Worm (Caenorhabditis elegans): ENCODE results near the gene srb-17.

ce11 chrIV:10475234-10475633, 18.2 kb upstream of the srb-17 start:
- no peak for TF ChIP-seq pha-4 (GFP tag; IDR thresholded peaks at IDR 0.05)
- TF ChIP-seq pha-4 (tag; optimal IDR thresholded peaks at IDR 0.05): no peak
- no peak for TF ChIP-seq spr-1 (tag; optimal IDR thresholded peaks at IDR 0.05)
- TF ChIP-seq ama-1 (optimal IDR thresholded peaks at IDR 0.05): no peak
- TF ChIP-seq lin-15B (tag; optimal IDR thresholded peaks at IDR 0.05): no peak
- TF ChIP-seq fos-1 (tag; optimal IDR thresholded peaks at IDR 0.05): no peak
- TF ChIP-seq daf-19 (GFP tag; conservative IDR thresholded peaks at IDR 0.05): no peak
- no peak for TF ChIP-seq lir-3 (tag; optimal IDR thresholded peaks at IDR 0.05)
